Fruit fly (Drosophila melanogaster): ENCODE results near the gene CG9853.
A peak's percentile ranks its signal among the peaks of the same experiment; 100 is the strongest.

CG9853 gene

dm6 chr3R:4394654-4395581, 6.9 kb downstream of the CG9853 start (continued):
- TF ChIP-seq CG1621 (tag; optimal IDR thresholded peaks at IDR 0.05): peak; percentile 90
- TF ChIP-seq Gug (GFP tag; IDR thresholded peaks at IDR 0.05): peak; percentile 93
- TF ChIP-seq Met (GFP tag; optimal IDR thresholded peaks at IDR 0.05): peak; percentile 94
- TF ChIP-seq achi (GFP tag; optimal IDR thresholded peaks at IDR 0.05): peak; percentile 93
- peak; percentile 97 for TF ChIP-seq CG8119 (GFP tag; IDR thresholded peaks at IDR 0.05)
- peak; percentile 97 for TF ChIP-seq CG32006 (GFP tag; optimal IDR thresholded peaks at IDR 0.05)
- TF ChIP-seq Ets21C (GFP tag; optimal IDR thresholded peaks at IDR 0.05): peak; percentile 87
- TF ChIP-seq CG3032 (tag; optimal IDR thresholded peaks at IDR 0.05): peak; percentile 86
- TF ChIP-seq OdsH (GFP tag; optimal IDR thresholded peaks at IDR 0.05): peak; percentile 95
- peak; percentile 96 for TF ChIP-seq CG3919 (GFP tag; optimal IDR thresholded peaks at IDR 0.05)
- TF ChIP-seq CG11294 (GFP tag; IDR thresholded peaks at IDR 0.05): peak; percentile 92; the same call in 1 of the 2 replicates
- TF ChIP-seq vri (GFP tag; optimal IDR thresholded peaks at IDR 0.05): peak; percentile 97
- TF ChIP-seq CG6163 (GFP tag; IDR thresholded peaks at IDR 0.05): peak; percentile 95
- peak; percentile 96 for TF ChIP-seq eg (GFP tag; IDR thresholded peaks at IDR 0.05)
- TF ChIP-seq Hr39 (GFP tag; optimal IDR thresholded peaks at IDR 0.05): peak; percentile 96
- TF ChIP-seq Eip78C (GFP tag): peak; percentile 99
- TF ChIP-seq CG31627 (GFP tag; optimal IDR thresholded peaks at IDR 0.05): peak; percentile 95
- TF ChIP-seq CG6276 (GFP tag; optimal IDR thresholded peaks at IDR 0.05): peak; percentile 95
- peak; percentile 92 for TF ChIP-seq CG7368 (GFP tag; optimal IDR thresholded peaks at IDR 0.05)
- TF ChIP-seq CG10631 (GFP tag; optimal IDR thresholded peaks at IDR 0.05): peak; percentile 85
- TF ChIP-seq CG11902 (GFP tag; optimal IDR thresholded peaks at IDR 0.05): peak; percentile 91
- TF ChIP-seq Hr4 (GFP tag; optimal IDR thresholded peaks at IDR 0.05): peak; percentile 97
- peak; percentile 92 for TF ChIP-seq Eip75B (GFP tag; optimal IDR thresholded peaks at IDR 0.05)
- peak; percentile 83 for TF ChIP-seq CG8319 (GFP tag; optimal IDR thresholded peaks at IDR 0.05)
- TF ChIP-seq Lpt (GFP tag; optimal IDR thresholded peaks at IDR 0.05): peak; percentile 96
- TF ChIP-seq CG8632 (GFP tag; optimal IDR thresholded peaks at IDR 0.05): peak; percentile 92
- peak; percentile 88 for TF ChIP-seq Sox15 (GFP tag; optimal IDR thresholded peaks at IDR 0.05)
- peak; percentile 96 for TF ChIP-seq Sox102F (GFP tag; optimal IDR thresholded peaks at IDR 0.05)
- TF ChIP-seq Eip93F (GFP tag; optimal IDR thresholded peaks at IDR 0.05): peak; percentile 93
- TF ChIP-seq Ets96B (tag; optimal IDR thresholded peaks at IDR 0.05): peak; percentile 87

dm6 chr3R:4394117-4394516, 7.7 kb downstream of the CG9853 start, which contains the start of gene CG34112:
CG34112 (minus strand) TSS chr3R:4394259.
- no peak for TF ChIP-seq Sox15 (GFP tag; optimal IDR thresholded peaks at IDR 0.05)
- no peak for TF ChIP-seq Eip78C (GFP tag)
- TF ChIP-seq OdsH (GFP tag; optimal IDR thresholded peaks at IDR 0.05): no peak
- no peak for TF ChIP-seq Sox102F (GFP tag; optimal IDR thresholded peaks at IDR 0.05)
- no peak for TF ChIP-seq CG11294 (GFP tag; IDR thresholded peaks at IDR 0.05)
- TF ChIP-seq CG8319 (GFP tag; optimal IDR thresholded peaks at IDR 0.05): no peak
- TF ChIP-seq Eip75B (GFP tag; optimal IDR thresholded peaks at IDR 0.05): no peak
- no peak for TF ChIP-seq Hr4 (GFP tag; optimal IDR thresholded peaks at IDR 0.05)
- TF ChIP-seq CG4318 (GFP tag; optimal IDR thresholded peaks at IDR 0.05): no peak
- no peak for TF ChIP-seq Eip93F (GFP tag; optimal IDR thresholded peaks at IDR 0.05)
- no peak for TF ChIP-seq lz (GFP tag; optimal IDR thresholded peaks at IDR 0.05)
- no peak for TF ChIP-seq CG6808 (GFP tag; optimal IDR thresholded peaks at IDR 0.05)
- TF ChIP-seq Ets96B (tag; optimal IDR thresholded peaks at IDR 0.05): no peak
- TF ChIP-seq Hr38 (GFP tag; optimal IDR thresholded peaks at IDR 0.05): no peak
- no peak for TF ChIP-seq Smox (GFP tag; optimal IDR thresholded peaks at IDR 0.05)
- TF ChIP-seq achi (GFP tag; optimal IDR thresholded peaks at IDR 0.05): peak; percentile 6
- TF ChIP-seq CG6276 (GFP tag; optimal IDR thresholded peaks at IDR 0.05): no peak
- no peak for TF ChIP-seq cyc (GFP tag; optimal IDR thresholded peaks at IDR 0.05)
- TF ChIP-seq CG16779 (tag; optimal IDR thresholded peaks at IDR 0.05): no peak
- no peak for TF ChIP-seq esn (GFP tag; optimal IDR thresholded peaks at IDR 0.05)
- TF ChIP-seq eg (GFP tag; IDR thresholded peaks at IDR 0.05): peak; percentile 31; the same call in 1 of the 3 replicates
- no peak for TF ChIP-seq spab (GFP tag; optimal IDR thresholded peaks at IDR 0.05)
- peak; percentile 47 for TF ChIP-seq CG6854 (GFP tag; optimal IDR thresholded peaks at IDR 0.05)
- TF ChIP-seq CG11902 (GFP tag; optimal IDR thresholded peaks at IDR 0.05): no peak
- TF ChIP-seq pdm3 (GFP tag; optimal IDR thresholded peaks at IDR 0.05): no peak
- TF ChIP-seq fkh (GFP tag; optimal IDR thresholded peaks at IDR 0.05): no peak
- TF ChIP-seq CG7368 (GFP tag; optimal IDR thresholded peaks at IDR 0.05): no peak
- TF ChIP-seq dsx (GFP tag; optimal IDR thresholded peaks at IDR 0.05; ENCODE audit: poor library complexity, severe bottlenecking): no peak
- 0 out of 3 replicates have a peak, but pooled peaks have one; percentile 15 for TF ChIP-seq CG6163 (GFP tag; IDR thresholded peaks at IDR 0.05)
- TF ChIP-seq Blimp-1 (GFP tag; optimal IDR thresholded peaks at IDR 0.05): no peak
- TF ChIP-seq CG9139 (GFP tag; optimal IDR thresholded peaks at IDR 0.05): no peak
- TF ChIP-seq CG3919 (GFP tag; optimal IDR thresholded peaks at IDR 0.05): no peak
- TF ChIP-seq CG34406 (GFP tag; optimal IDR thresholded peaks at IDR 0.05): no peak
- TF ChIP-seq Met (GFP tag; optimal IDR thresholded peaks at IDR 0.05): no peak
- peak; percentile 39; the same call in 1 of the 3 replicates for TF ChIP-seq CG8119 (GFP tag; IDR thresholded peaks at IDR 0.05)
